Worm (Caenorhabditis elegans) whole organism, L1 larva: Measurements from ENCODE around the gene clec-19.

Source experiments
- C16A3.4 ChIP-seq: fragments of 150-350 bp; optimal IDR thresholded peaks from 2 replicates; lab custom pipeline; 2014; ENCODE audit warnings: missing biosample characterization, missing genetic modification characterization
- C34B4.2 ChIP-seq: sonication (generic microtip); optimal IDR thresholded peaks from 2 replicates; lab custom pipeline; 2017; ENCODE audit warnings: mild to moderate bottlenecking, missing genetic modification characterization, missing compliant biosample characterization
- Y116A8C.19 ChIP-seq: sonication (generic microtip); optimal IDR thresholded peaks from 2 replicates; lab custom pipeline; 2016; ENCODE audit warnings: missing compliant biosample characterization, missing genetic modification characterization, borderline replicate concordance
- aha-1 ChIP-seq: fragments of 150-350 bp; optimal IDR thresholded peaks from 2 replicates; lab custom pipeline; 2014; ENCODE audit warnings: missing biosample characterization, missing genetic modification characterization
- alr-1 ChIP-seq: fragments of 200-800 bp; sonication (Bioruptor generic); optimal IDR thresholded peaks from 2 replicates; lab custom pipeline; 2018; ENCODE audit warnings: borderline replicate concordance, mild to moderate bottlenecking, missing genetic modification characterization, missing compliant biosample characterization
- ceh-8 ChIP-seq: fragments of 200-800 bp; sonication (Bioruptor generic); optimal IDR thresholded peaks from 2 replicates; lab custom pipeline; 2018; ENCODE audit warnings: mild to moderate bottlenecking, missing genetic modification characterization, moderate library complexity, missing compliant biosample characterization
- ces-1 ChIP-seq: fragments of 150-350 bp; optimal IDR thresholded peaks from 2 replicates; lab custom pipeline; 2014; ENCODE audit warnings: missing biosample characterization, missing genetic modification reagents, missing genetic modification characterization
- dpl-1 ChIP-seq, 3 experiments: fragments of 150-350 bp in 2 of 3; sonication (generic microtip) in 1 of 3; optimal IDR thresholded peaks; 2 replicates each; lab custom pipeline; 2014 to 2017; ENCODE audit warnings: missing biosample characterization in 3 of 3, missing genetic modification characterization in 3 of 3, missing genetic modification reagents in 3 of 3
- dsc-1 ChIP-seq: sonication (generic microtip); optimal IDR thresholded peaks from 2 replicates; lab custom pipeline; 2016; ENCODE audit warnings: mild to moderate bottlenecking, missing genetic modification characterization, missing compliant biosample characterization
- efl-1 ChIP-seq, 4 experiments: fragments of 150-350 bp; optimal IDR thresholded peaks in 3 of 4; peaks in 1 of 4; 1 replicate in 1 of 4; 2 replicates in 3 of 4; lab custom pipeline; 2014; ENCODE audit warnings: missing biosample characterization in 2 of 4, missing genetic modification characterization in 2 of 4, missing genetic modification reagents in 2 of 4
- egl-27 ChIP-seq, 2 experiments: fragments of 150-350 bp in 1 of 2; sonication (generic microtip); optimal IDR thresholded peaks; 3 replicates each; lab custom pipeline; 2017 to 2018; ENCODE audit warnings: missing biosample characterization in 2 of 2, missing genetic modification characterization in 2 of 2, missing genetic modification reagents in 2 of 2
- elt-2 ChIP-seq: sonication (generic microtip); optimal IDR thresholded peaks from 2 replicates; lab custom pipeline; 2016; ENCODE audit warnings: missing genetic modification characterization, mild to moderate bottlenecking, inconsistent platforms, missing compliant biosample characterization, missing genetic modification reagents
- ets-5 ChIP-seq: fragments of 200-800 bp; sonication (Bioruptor generic); IDR thresholded peaks from 2 replicates; pipeline ENCODE4 v1.3.6; 2022; ENCODE audit warnings: missing genetic modification characterization, missing compliant biosample characterization
- fkh-10 ChIP-seq: sonication (generic microtip); optimal IDR thresholded peaks from 2 replicates; lab custom pipeline; 2017; ENCODE audit warnings: missing biosample characterization, missing genetic modification reagents, missing genetic modification characterization
- fos-1 ChIP-seq: fragments of 150-350 bp; optimal IDR thresholded peaks from 2 replicates; lab custom pipeline; 2014; ENCODE audit warnings: missing biosample characterization, missing genetic modification characterization
- hlh-4 ChIP-seq: sonication (generic microtip); optimal IDR thresholded peaks from 2 replicates; lab custom pipeline; 2016; ENCODE audit warnings: mild to moderate bottlenecking, missing genetic modification characterization, missing compliant biosample characterization
- hpl-2 ChIP-seq: fragments of 150-350 bp; optimal IDR thresholded peaks from 2 replicates; lab custom pipeline; 2014; ENCODE audit warnings: missing biosample characterization, missing genetic modification reagents, missing genetic modification characterization
- isw-1 ChIP-seq: fragments of 200-800 bp; sonication (Bioruptor generic); IDR thresholded peaks from 2 replicates; pipeline ENCODE4 v1.3.6; 2022; ENCODE audit warnings: missing genetic modification characterization, missing compliant biosample characterization
- lin-35 ChIP-seq, 2 experiments: fragments of 150-350 bp; optimal IDR thresholded peaks; 2 replicates each; lab custom pipeline; 2014; ENCODE audit warnings: missing biosample characterization in 2 of 2, missing genetic modification characterization in 2 of 2, missing genetic modification reagents in 2 of 2
- lir-3 ChIP-seq: sonication (generic microtip); optimal IDR thresholded peaks from 2 replicates; lab custom pipeline; 2016; ENCODE audit warnings: mild to moderate bottlenecking, missing genetic modification characterization, moderate library complexity, missing compliant biosample characterization; ENCODE audit not compliant: poor library complexity
- lsy-2 ChIP-seq, 2 experiments: fragments of 150-350 bp; optimal IDR thresholded peaks; 2 replicates each; lab custom pipeline; 2014; ENCODE audit warnings: missing biosample characterization in 2 of 2, missing genetic modification characterization in 2 of 2
- mef-2 ChIP-seq: fragments of 150-350 bp; optimal IDR thresholded peaks from 2 replicates; lab custom pipeline; 2014; ENCODE audit warnings: missing biosample characterization, missing genetic modification characterization
- nhr-11 ChIP-seq: fragments of 150-350 bp; optimal IDR thresholded peaks from 2 replicates; lab custom pipeline; 2014; ENCODE audit warnings: missing biosample characterization, missing genetic modification characterization
- nhr-19 ChIP-seq: fragments of 200-800 bp; sonication (Bioruptor generic); conservative IDR thresholded peaks from 2 replicates; pipeline ENCODE4 v1.3.6; 2022; ENCODE audit warnings: missing genetic modification characterization, missing compliant biosample characterization
- nhr-237 ChIP-seq: fragments of 150-350 bp; optimal IDR thresholded peaks from 2 replicates; lab custom pipeline; 2014; ENCODE audit warnings: missing biosample characterization, missing genetic modification characterization
- nhr-71 ChIP-seq: sonication (generic microtip); optimal IDR thresholded peaks from 2 replicates; lab custom pipeline; 2016; ENCODE audit warnings: mild to moderate bottlenecking, missing genetic modification characterization, moderate library complexity, missing compliant biosample characterization
- nhr-77 ChIP-seq: fragments of 150-350 bp; optimal IDR thresholded peaks from 2 replicates; lab custom pipeline; 2014; ENCODE audit warnings: missing biosample characterization, missing genetic modification characterization
- nhr-84 ChIP-seq: sonication (generic microtip); optimal IDR thresholded peaks from 2 replicates; lab custom pipeline; 2017; ENCODE audit warnings: missing biosample characterization, missing genetic modification characterization
- nhr-85 ChIP-seq: sonication (generic microtip); peaks from one replicate; lab custom pipeline; 2016; ENCODE audit warnings: missing genetic modification characterization, inconsistent platforms, missing compliant biosample characterization
- pag-3 ChIP-seq: sonication (generic microtip); optimal IDR thresholded peaks from 2 replicates; lab custom pipeline; 2017; ENCODE audit warnings: missing genetic modification characterization, mild to moderate bottlenecking, missing compliant biosample characterization, antibody characterized with exemption, borderline replicate concordance; ENCODE audit not compliant: insufficient read depth
- pqm-1 ChIP-seq: sonication (generic microtip); optimal IDR thresholded peaks from 3 replicates; lab custom pipeline; 2017; ENCODE audit warnings: missing biosample characterization, missing genetic modification characterization
- skn-1 ChIP-seq: fragments of 150-350 bp; optimal IDR thresholded peaks from 2 replicates; lab custom pipeline; 2014; ENCODE audit warnings: missing biosample characterization, missing genetic modification characterization
- snpc-4 ChIP-seq: fragments of 150-350 bp; optimal IDR thresholded peaks from 2 replicates; lab custom pipeline; 2014; ENCODE audit warnings: missing biosample characterization, missing genetic modification characterization
- snu-23 ChIP-seq: sonication (generic microtip); optimal IDR thresholded peaks from 2 replicates; lab custom pipeline; 2016; ENCODE audit warnings: missing genetic modification characterization, missing compliant biosample characterization
- sox-4 ChIP-seq: sonication (generic microtip); optimal IDR thresholded peaks from 2 replicates; lab custom pipeline; 2016; ENCODE audit warnings: missing genetic modification characterization, missing compliant biosample characterization
- sup-37 ChIP-seq: fragments of 200-800 bp; sonication (Bioruptor generic); optimal IDR thresholded peaks from 2 replicates; lab custom pipeline; 2018; ENCODE audit warnings: mild to moderate bottlenecking, missing genetic modification characterization, missing compliant biosample characterization
- tbx-2 ChIP-seq: sonication (generic microtip); optimal IDR thresholded peaks from 2 replicates; lab custom pipeline; 2016; ENCODE audit warnings: missing genetic modification characterization, missing compliant biosample characterization
- tlp-1 ChIP-seq: fragments of 150-350 bp; optimal IDR thresholded peaks from 2 replicates; lab custom pipeline; 2014; ENCODE audit warnings: missing biosample characterization, missing genetic modification characterization
- unc-86 ChIP-seq: sonication (generic microtip); optimal IDR thresholded peaks from 2 replicates; lab custom pipeline; 2016; ENCODE audit warnings: missing genetic modification characterization, missing compliant biosample characterization
- unc-98 ChIP-seq: fragments of 200-800 bp; sonication (Bioruptor generic); IDR thresholded peaks from 2 replicates; pipeline ENCODE4 v1.3.6; 2022; ENCODE audit warnings: missing genetic modification characterization, missing compliant biosample characterization
- vab-15 ChIP-seq: sonication (generic microtip); optimal IDR thresholded peaks from 2 replicates; lab custom pipeline; 2017; ENCODE audit warnings: missing genotype, mild to moderate bottlenecking, missing genetic modification characterization, missing compliant biosample characterization
- zag-1 ChIP-seq: fragments of 150-350 bp; optimal IDR thresholded peaks from 2 replicates; lab custom pipeline; 2014; ENCODE audit warnings: missing biosample characterization, missing genetic modification characterization
- zip-4 ChIP-seq: fragments of 200-800 bp; sonication (Bioruptor generic); optimal IDR thresholded peaks from 2 replicates; lab custom pipeline; 2018; ENCODE audit warnings: mild to moderate bottlenecking, missing genetic modification characterization, moderate library complexity, missing compliant biosample characterization
- ztf-4 ChIP-seq: fragments of 150-350 bp; optimal IDR thresholded peaks from 2 replicates; lab custom pipeline; 2014; ENCODE audit warnings: missing biosample characterization, missing genetic modification characterization

Gene clec-19

ce11 chrII:1709959-1710358 lies 34.3 kb upstream of the clec-19 start, which contains the start of gene fbxa-184:
fbxa-184 (plus strand) TSS chrII:1710259.
- TF ChIP-seq sox-4 (no peak), mef-2 (no peak), nhr-84 (no peak), hpl-2 (no peak), zag-1 (tag; lab: Kevin White, UChicago) (no peak), fkh-10 (GFP tag; lab: Kevin White, UChicago) (no peak), efl-1 (optimal IDR thresholded peaks at IDR 0.05; lab: Kevin White, UChicago) (no peak), efl-1 (GFP tag; optimal IDR thresholded peaks at IDR 0.05 in 1 of 2; lab: Kevin White, UChicago) (no peak), nhr-19 (GFP tag; lab: Robert Waterston, UW) (no peak), lin-35 (GFP tag; optimal IDR thresholded peaks at IDR 0.05; lab: Kevin White, UChicago) (no peak), ces-1 (GFP tag; lab: Kevin White, UChicago) (no peak), ceh-8 (no peak), isw-1 (GFP tag; lab: Robert Waterston, UW) (no peak), ets-5 (GFP tag; lab: Robert Waterston, UW) (no peak), skn-1 (tag; lab: Kevin White, UChicago) (no peak), tbx-2 (tag; lab: Kevin White, UChicago) (no peak), alr-1 (tag; lab: Kevin White, UChicago) (no peak), vab-15 (no peak), egl-27 (tag; optimal IDR thresholded peaks at IDR 0.05; lab: Kevin White, UChicago) (no peak)
- TF ChIP-seq, all 84 proteins: peak for 0

- no peak for TF ChIP-seq Y116A8C.19 (tag; lab: Kevin White, UChicago)
- TF ChIP-seq nhr-84: no peak
- TF ChIP-seq lir-3 (tag; lab: Kevin White, UChicago): no peak
- no peak for TF ChIP-seq snpc-4 (tag; lab: Kevin White, UChicago)
- TF ChIP-seq fos-1 (tag; lab: Kevin White, UChicago): no peak
- TF ChIP-seq alr-1 (tag; lab: Kevin White, UChicago): no peak
- TF ChIP-seq aha-1 (tag; lab: Kevin White, UChicago): no peak
- no peak for TF ChIP-seq lsy-2 (tag; optimal IDR thresholded peaks at IDR 0.05; lab: Kevin White, UChicago)
- no peak for TF ChIP-seq C34B4.2 (tag; lab: Kevin White, UChicago)
- no peak for TF ChIP-seq ztf-4 (tag; lab: Kevin White, UChicago)
- TF ChIP-seq nhr-19 (GFP tag; lab: Robert Waterston, UW): no peak
- TF ChIP-seq nhr-71 (tag; lab: Kevin White, UChicago): no peak
- TF ChIP-seq lin-35 (GFP tag; optimal IDR thresholded peaks at IDR 0.05; lab: Kevin White, UChicago): no peak
- TF ChIP-seq elt-2 (tag; lab: Kevin White, UChicago): no peak
- TF ChIP-seq dsc-1: no peak
- TF ChIP-seq tlp-1 (tag; lab: Kevin White, UChicago): no peak
- no peak for TF ChIP-seq unc-86 (tag; lab: Kevin White, UChicago)
- TF ChIP-seq nhr-11: no peak
- no peak for TF ChIP-seq hlh-4 (tag; lab: Kevin White, UChicago)
- no peak for TF ChIP-seq sup-37 (GFP tag; lab: Kevin White, UChicago)
These were observed 31.3 kb upstream of the clec-19 start, which contains the start of gene btb-7 for ce11 chrII:1712938-1713337. btb-7 (plus strand) TSS chrII:1713238.

ce11 chrII:1714772-1715353 lies 29.4 kb upstream of the clec-19 start, which contains the start of gene btb-6:
btb-6 (plus strand) TSS chrII:1715303.
- TF ChIP-seq pqm-1 (tag; lab: Kevin White, UChicago): no peak
- no peak for TF ChIP-seq C16A3.4 (tag; lab: Kevin White, UChicago)
- no peak for TF ChIP-seq nhr-237 (tag; lab: Kevin White, UChicago)
- TF ChIP-seq nhr-77 (tag; lab: Kevin White, UChicago): no peak
- TF ChIP-seq unc-98 (GFP tag; lab: Robert Waterston, UW): no peak
- no peak for TF ChIP-seq tbx-2 (tag; lab: Kevin White, UChicago)
- no peak for TF ChIP-seq hpl-2
- TF ChIP-seq snu-23 (GFP tag; lab: Kevin White, UChicago): no peak
- TF ChIP-seq pag-3: no peak
- no peak for TF ChIP-seq zip-4 (GFP tag; lab: Kevin White, UChicago)
- TF ChIP-seq nhr-85 (tag; lab: Kevin White, UChicago): no peak
- no peak for TF ChIP-seq dpl-1 (GFP tag; optimal IDR thresholded peaks at IDR 0.05; lab: Kevin White, UChicago)
- TF ChIP-seq lin-35 (GFP tag; optimal IDR thresholded peaks at IDR 0.05; lab: Kevin White, UChicago): no peak
